Fruit fly (Drosophila melanogaster): ENCODE results near the gene Dim1.

Gene Dim1

DNA sequence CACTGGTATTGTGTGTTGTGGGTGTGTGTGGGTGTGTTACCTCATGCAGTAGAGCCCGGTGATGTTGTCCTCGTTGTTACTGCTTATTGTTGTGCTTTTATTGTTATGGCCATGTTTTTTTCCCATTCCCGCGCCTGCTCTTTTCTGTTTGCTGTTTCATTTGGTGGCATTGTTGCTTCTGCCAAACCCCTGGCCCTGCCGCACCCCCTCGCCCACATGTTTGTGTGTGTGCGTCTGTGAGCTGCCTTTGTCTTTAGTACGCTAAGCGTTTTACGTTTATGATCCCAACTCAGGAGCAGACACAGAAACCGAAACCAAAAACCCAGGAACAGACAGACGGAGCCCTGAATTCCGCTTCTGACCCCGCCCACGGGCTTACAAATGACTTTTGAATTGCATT is 11.0 kb downstream of the Dim1 start:
- TF ChIP-seq salr (GFP tag; optimal IDR thresholded peaks at IDR 0.05), result no peak
- no peak for TF ChIP-seq CG3919 (GFP tag; optimal IDR thresholded peaks at IDR 0.05)
- no peak for TF ChIP-seq Hr39 (GFP tag; optimal IDR thresholded peaks at IDR 0.05)

DNA sequence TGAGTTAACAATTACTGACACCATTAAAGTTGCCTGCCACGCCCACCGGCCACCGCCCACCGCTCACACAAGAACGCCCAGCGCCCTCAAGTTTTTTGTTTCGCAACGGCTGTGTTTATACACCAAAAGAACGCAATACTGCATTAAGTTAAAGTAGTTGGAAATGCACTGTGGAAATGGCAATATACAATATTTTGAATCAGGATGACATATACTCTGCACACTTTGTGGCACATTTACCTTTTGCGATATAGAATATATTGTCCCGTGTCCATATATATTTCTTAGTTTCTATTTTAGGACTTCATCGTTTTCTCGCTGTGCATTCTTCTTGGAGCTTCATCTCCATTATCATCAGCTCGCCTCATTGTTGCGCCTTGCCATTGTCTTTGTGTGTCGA is 13.0 kb downstream of the Dim1 start:
- no peak for TF ChIP-seq Eip93F (GFP tag; optimal IDR thresholded peaks at IDR 0.05)
- TF ChIP-seq dsx (GFP tag; optimal IDR thresholded peaks at IDR 0.05; ENCODE audit: poor library complexity, severe bottlenecking), result peak; percentile 32
- TF ChIP-seq CG6808 (GFP tag; optimal IDR thresholded peaks at IDR 0.05), result peak; percentile 27
- peak; percentile 11 for TF ChIP-seq CG11762 (GFP tag; optimal IDR thresholded peaks at IDR 0.05; ENCODE audit: insufficient read depth)
- no peak for TF ChIP-seq CG6854 (GFP tag; optimal IDR thresholded peaks at IDR 0.05)
- peak; percentile 17 for TF ChIP-seq CG6276 (GFP tag; optimal IDR thresholded peaks at IDR 0.05)
- TF ChIP-seq vri (GFP tag; optimal IDR thresholded peaks at IDR 0.05), result no peak
- peak; percentile 43 for TF ChIP-seq CG10631 (GFP tag; optimal IDR thresholded peaks at IDR 0.05)
- TF ChIP-seq CG8119 (GFP tag; IDR thresholded peaks at IDR 0.05), result 0 out of 3 replicates have a peak, but pooled peaks have one; percentile 24
- TF ChIP-seq CG10669 (GFP tag; optimal IDR thresholded peaks at IDR 0.05), result peak; percentile 48
- TF ChIP-seq acj6 (GFP tag; optimal IDR thresholded peaks at IDR 0.05), result peak; percentile 23
- TF ChIP-seq CG15336 (GFP tag; IDR thresholded peaks at IDR 0.05), result peak; percentile 36; the same call in 1 of the 2 replicates
- peak; percentile 13 for TF ChIP-seq Smox (GFP tag; optimal IDR thresholded peaks at IDR 0.05)
- TF ChIP-seq svp (GFP tag), result peak; percentile 54
- TF ChIP-seq CG11902 (GFP tag; optimal IDR thresholded peaks at IDR 0.05), result no peak
- TF ChIP-seq Hr38 (GFP tag; optimal IDR thresholded peaks at IDR 0.05), result no peak
- TF ChIP-seq Sox102F (GFP tag; optimal IDR thresholded peaks at IDR 0.05), result peak; percentile 25
- TF ChIP-seq eg (GFP tag; IDR thresholded peaks at IDR 0.05), result peak; percentile 45; the same call in 1 of the 3 replicates
- TF ChIP-seq Lpt (GFP tag; optimal IDR thresholded peaks at IDR 0.05), result peak; percentile 23
- TF ChIP-seq CG16779 (tag; optimal IDR thresholded peaks at IDR 0.05), result no peak
- no peak for TF ChIP-seq fkh (GFP tag; optimal IDR thresholded peaks at IDR 0.05)
- no peak for TF ChIP-seq CG3032 (tag; optimal IDR thresholded peaks at IDR 0.05)
- TF ChIP-seq fd85E (GFP tag; optimal IDR thresholded peaks at IDR 0.05), result no peak
- peak; percentile 26 for TF ChIP-seq CG6792 (GFP tag; optimal IDR thresholded peaks at IDR 0.05)
- TF ChIP-seq CG11294 (GFP tag; IDR thresholded peaks at IDR 0.05), result no peak
- TF ChIP-seq CG4318 (GFP tag; optimal IDR thresholded peaks at IDR 0.05), result no peak
- TF ChIP-seq spab (GFP tag; optimal IDR thresholded peaks at IDR 0.05), result peak; percentile 31
- TF ChIP-seq Eip78C (GFP tag), result peak; percentile 79
- TF ChIP-seq Hr39 (GFP tag; optimal IDR thresholded peaks at IDR 0.05), result peak; percentile 35
- no peak for TF ChIP-seq Blimp-1 (GFP tag; optimal IDR thresholded peaks at IDR 0.05)
- TF ChIP-seq Sox15 (GFP tag; optimal IDR thresholded peaks at IDR 0.05), result peak; percentile 6
- peak; percentile 26 for TF ChIP-seq topi (GFP tag; optimal IDR thresholded peaks at IDR 0.05)
- TF ChIP-seq CG31627 (GFP tag; optimal IDR thresholded peaks at IDR 0.05), result peak; percentile 11
- peak; percentile 43 for TF ChIP-seq Met (GFP tag; optimal IDR thresholded peaks at IDR 0.05)
- peak; percentile 40 for TF ChIP-seq net (GFP tag; optimal IDR thresholded peaks at IDR 0.05)
- peak; percentile 43 for TF ChIP-seq Sox14 (GFP tag; optimal IDR thresholded peaks at IDR 0.05)
- peak; percentile 33 for TF ChIP-seq CG7368 (GFP tag; optimal IDR thresholded peaks at IDR 0.05)
- peak in 1 of 2 experiments; percentile 33 for TF ChIP-seq ss (GFP tag; optimal IDR thresholded peaks at IDR 0.05)
- TF ChIP-seq CG8319 (GFP tag; optimal IDR thresholded peaks at IDR 0.05), result no peak
- TF ChIP-seq CG1621 (tag; optimal IDR thresholded peaks at IDR 0.05), result peak; percentile 32
- no peak for TF ChIP-seq Gug (GFP tag; IDR thresholded peaks at IDR 0.05)
- no peak for TF ChIP-seq CG9139 (GFP tag; optimal IDR thresholded peaks at IDR 0.05)
- peak; percentile 32 for TF ChIP-seq cyc (GFP tag; optimal IDR thresholded peaks at IDR 0.05)
- TF ChIP-seq achi (GFP tag; optimal IDR thresholded peaks at IDR 0.05), result peak; percentile 47
- no peak for TF ChIP-seq CG8632 (GFP tag; optimal IDR thresholded peaks at IDR 0.05)
- no peak for TF ChIP-seq esn (GFP tag; optimal IDR thresholded peaks at IDR 0.05)
- TF ChIP-seq pdm3 (GFP tag; optimal IDR thresholded peaks at IDR 0.05), result peak; percentile 48
- peak; percentile 47 for TF ChIP-seq Hr4 (GFP tag; optimal IDR thresholded peaks at IDR 0.05)

Data from whole organism, prepupa.